Worm (Caenorhabditis elegans): ENCODE measurements around the gene mab-10.
A peak's percentile ranks its signal among the peaks of the same experiment; 100 is the strongest.

mab-10 gene

DNA sequence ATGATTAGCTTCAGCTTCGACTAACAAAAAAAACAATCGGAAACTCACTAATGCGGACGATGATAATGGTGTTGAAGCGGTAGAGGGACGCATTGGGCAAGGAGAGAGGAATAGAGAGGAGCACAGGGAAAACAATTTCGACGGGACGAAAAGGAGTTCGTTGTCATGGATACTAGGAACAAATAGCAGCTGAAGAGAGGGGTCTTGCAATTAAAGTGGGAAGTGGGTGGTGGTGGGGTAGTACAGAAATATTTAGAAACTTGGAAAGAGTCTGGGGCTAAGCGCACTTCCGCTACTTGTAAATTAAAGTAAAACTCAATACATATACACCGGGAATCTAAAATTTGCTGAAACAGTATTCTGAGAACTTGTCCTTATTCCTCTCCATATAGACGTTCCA lies 18.1 kb upstream of the mab-10 start, which contains the start of gene F59B10.2:
Gene F59B10.2, minus strand, starts transcription at position 101 of the 400 bp plus-strand sequence.
- TF ChIP-seq unc-98 (GFP tag; IDR thresholded peaks at IDR 0.05) (no peak), efl-3 (GFP tag; optimal IDR thresholded peaks at IDR 0.05) (no peak), ceh-8 (GFP tag; optimal IDR thresholded peaks at IDR 0.05) (no peak), fkh-8 (tag; optimal IDR thresholded peaks at IDR 0.05) (no peak), efl-1 (optimal IDR thresholded peaks at IDR 0.05) (no peak), efl-1 (GFP tag; optimal IDR thresholded peaks at IDR 0.05 in 1 of 2) (peak in 1 of 2 experiments; percentile 52)

DNA sequence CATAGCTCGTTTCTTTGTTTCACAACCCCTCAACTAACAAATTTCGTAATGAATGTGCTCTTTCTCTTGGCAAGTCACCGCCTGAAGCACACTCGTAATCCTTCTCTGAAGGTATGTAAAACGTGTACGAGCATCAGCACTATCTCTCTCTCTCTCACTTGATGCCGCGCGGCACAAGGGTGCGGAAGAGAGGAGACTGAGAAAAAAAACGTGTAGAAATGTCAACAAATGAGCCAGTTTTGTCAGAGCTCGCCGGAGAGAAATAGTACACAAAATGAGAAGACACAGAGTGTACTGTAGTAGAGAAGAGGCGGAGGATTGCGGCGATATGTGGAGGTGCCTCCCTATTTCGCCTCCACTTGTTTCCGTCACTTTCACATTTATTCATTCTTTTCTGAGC lies 17.6 kb upstream of the mab-10 start, which contains the start of gene F59B10.3:
Gene F59B10.3, plus strand, starts transcription at position 301 of the 400 bp plus-strand sequence.
- no peak for TF ChIP-seq zip-4 (GFP tag; optimal IDR thresholded peaks at IDR 0.05)
- no peak for TF ChIP-seq egl-27 (tag; optimal IDR thresholded peaks at IDR 0.05)
- TF ChIP-seq isw-1 (GFP tag; IDR thresholded peaks at IDR 0.05), result no peak
- TF ChIP-seq ceh-8 (GFP tag; optimal IDR thresholded peaks at IDR 0.05), result no peak
- no peak for TF ChIP-seq jun-1 (tag; optimal IDR thresholded peaks at IDR 0.05)
- no peak for TF ChIP-seq lin-15B (tag; optimal IDR thresholded peaks at IDR 0.05)
- no peak for TF ChIP-seq snpc-4 (tag; optimal IDR thresholded peaks at IDR 0.05)
- no peak for TF ChIP-seq unc-86 (tag; optimal IDR thresholded peaks at IDR 0.05)
- TF ChIP-seq sox-4 (tag; optimal IDR thresholded peaks at IDR 0.05), result no peak
- TF ChIP-seq egl-13 (tag; optimal IDR thresholded peaks at IDR 0.05), result no peak
- no peak for TF ChIP-seq alr-1 (tag; optimal IDR thresholded peaks at IDR 0.05; ENCODE audit: borderline replicate concordance)
- no peak for TF ChIP-seq fkh-4 (tag; optimal IDR thresholded peaks at IDR 0.05; ENCODE audit: borderline replicate concordance)
- no peak for TF ChIP-seq elt-2 (tag; optimal IDR thresholded peaks at IDR 0.05)
- no peak for TF ChIP-seq Y116A8C.19 (tag; optimal IDR thresholded peaks at IDR 0.05; ENCODE audit: borderline replicate concordance)
- no peak for TF ChIP-seq pqm-1 (tag; optimal IDR thresholded peaks at IDR 0.05)
- TF ChIP-seq fkh-10 (GFP tag; optimal IDR thresholded peaks at IDR 0.05), result no peak
- no peak for TF ChIP-seq mab-9 (GFP tag; IDR thresholded peaks at IDR 0.05)

DNA sequence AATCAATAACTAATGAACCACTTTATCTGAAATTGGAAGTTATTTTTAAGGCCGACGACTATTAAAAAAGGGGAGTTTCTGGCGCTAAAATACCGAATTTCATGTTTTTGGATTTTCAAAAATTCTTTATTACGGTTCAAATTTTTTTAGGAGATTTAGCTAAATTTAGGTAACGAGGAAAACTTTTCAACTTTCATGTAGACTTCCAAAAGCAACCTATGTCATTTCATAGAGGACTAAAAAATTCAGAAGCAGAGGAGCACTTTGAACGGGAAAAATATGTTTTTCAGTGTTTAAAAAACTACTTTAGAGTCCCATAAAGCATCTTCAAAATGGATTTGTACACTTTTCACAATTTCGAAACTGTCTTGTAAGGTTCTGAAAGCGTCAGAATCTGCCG lies 14.5 kb upstream of the mab-10 start:
- TF ChIP-seq unc-86 (tag; optimal IDR thresholded peaks at IDR 0.05), result no peak
- no peak for TF ChIP-seq lin-13 (GFP tag; optimal IDR thresholded peaks at IDR 0.05)
- no peak for TF ChIP-seq blmp-1 (tag; optimal IDR thresholded peaks at IDR 0.05)
- no peak for TF ChIP-seq jun-1 (tag; optimal IDR thresholded peaks at IDR 0.05)
- no peak for TF ChIP-seq fos-1 (tag; optimal IDR thresholded peaks at IDR 0.05)
- TF ChIP-seq fkh-4 (tag; optimal IDR thresholded peaks at IDR 0.05; ENCODE audit: borderline replicate concordance), result no peak
- no peak for TF ChIP-seq rnt-1 (tag; optimal IDR thresholded peaks at IDR 0.05)
- TF ChIP-seq ceh-88 (GFP tag; IDR thresholded peaks at IDR 0.05), result no peak
- TF ChIP-seq hpl-2 (GFP tag; optimal IDR thresholded peaks at IDR 0.05), result no peak
- no peak for TF ChIP-seq lin-39 (tag; optimal IDR thresholded peaks at IDR 0.05)
- TF ChIP-seq isw-1 (GFP tag; IDR thresholded peaks at IDR 0.05), result no peak
- TF ChIP-seq nhr-77 (tag; optimal IDR thresholded peaks at IDR 0.05), result no peak
- no peak for TF ChIP-seq mab-9 (GFP tag; IDR thresholded peaks at IDR 0.05)
- no peak for TF ChIP-seq pqm-1 (tag; optimal IDR thresholded peaks at IDR 0.05)
- TF ChIP-seq C34B4.2 (tag; optimal IDR thresholded peaks at IDR 0.05), result no peak

DNA sequence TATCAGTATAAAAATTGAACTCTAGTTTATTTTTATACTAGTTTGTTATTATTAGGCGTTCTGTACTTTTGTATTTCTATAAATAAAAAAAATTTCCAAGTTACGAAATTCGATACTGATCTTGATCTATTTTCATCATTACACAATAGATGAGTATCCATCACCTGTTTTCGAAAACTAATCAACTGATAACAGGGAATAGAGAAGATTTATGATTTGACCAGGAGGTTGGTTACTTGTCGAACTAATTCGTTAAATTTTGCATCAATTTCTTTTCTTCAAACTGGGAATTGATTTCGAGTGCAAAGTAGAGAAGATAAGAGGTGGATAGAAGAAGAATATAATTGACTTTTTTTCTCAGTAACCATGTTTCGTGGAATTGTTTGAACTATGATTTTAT lies 12.5 kb upstream of the mab-10 start:
- no peak for TF ChIP-seq snpc-4 (tag; optimal IDR thresholded peaks at IDR 0.05)
- no peak for TF ChIP-seq pag-3 (tag; optimal IDR thresholded peaks at IDR 0.05; ENCODE audit: borderline replicate concordance, insufficient read depth)
- TF ChIP-seq sox-4 (tag; optimal IDR thresholded peaks at IDR 0.05), result no peak
- TF ChIP-seq C16A3.4 (tag; optimal IDR thresholded peaks at IDR 0.05), result no peak
- TF ChIP-seq elt-2 (tag; optimal IDR thresholded peaks at IDR 0.05), result no peak
- no peak for TF ChIP-seq ceh-90 (tag; optimal IDR thresholded peaks at IDR 0.05)
- no peak for TF ChIP-seq ceh-8 (GFP tag; optimal IDR thresholded peaks at IDR 0.05)
- no peak for TF ChIP-seq lin-39 (tag; optimal IDR thresholded peaks at IDR 0.05)
- TF ChIP-seq ztf-4 (tag; optimal IDR thresholded peaks at IDR 0.05), result no peak
- no peak for TF ChIP-seq zip-4 (GFP tag; optimal IDR thresholded peaks at IDR 0.05)
- TF ChIP-seq fos-1 (tag; optimal IDR thresholded peaks at IDR 0.05), result no peak
- TF ChIP-seq sptf-1 (tag; optimal IDR thresholded peaks at IDR 0.05), result no peak
- no peak for TF ChIP-seq tlp-1 (tag; optimal IDR thresholded peaks at IDR 0.05)
- no peak for TF ChIP-seq nhr-84 (tag; optimal IDR thresholded peaks at IDR 0.05)
- peak; percentile 41 for TF ChIP-seq nhr-20 (tag; optimal IDR thresholded peaks at IDR 0.05)
- TF ChIP-seq egl-27 (tag; optimal IDR thresholded peaks at IDR 0.05), result no peak
- TF ChIP-seq skn-1 (tag; optimal IDR thresholded peaks at IDR 0.05), result no peak
- TF ChIP-seq dpl-1 (GFP tag; optimal IDR thresholded peaks at IDR 0.05), result no peak
- peak; percentile 78 for TF ChIP-seq nhr-85 (tag)
- TF ChIP-seq snu-23 (GFP tag; optimal IDR thresholded peaks at IDR 0.05), result peak; percentile 11
- no peak for TF ChIP-seq hpl-2 (GFP tag; optimal IDR thresholded peaks at IDR 0.05)
- TF ChIP-seq ceh-63 (GFP tag; optimal IDR thresholded peaks at IDR 0.05), result no peak
- no peak for TF ChIP-seq pqm-1 (tag; optimal IDR thresholded peaks at IDR 0.05)
- TF ChIP-seq efl-3 (GFP tag; optimal IDR thresholded peaks at IDR 0.05), result no peak
- peak in 1 of 2 experiments; percentile 22 for TF ChIP-seq lsy-2 (tag; optimal IDR thresholded peaks at IDR 0.05)
- no peak for TF ChIP-seq unc-86 (tag; optimal IDR thresholded peaks at IDR 0.05)
- no peak for TF ChIP-seq mep-1 (tag; optimal IDR thresholded peaks at IDR 0.05)
- TF ChIP-seq unc-98 (GFP tag; IDR thresholded peaks at IDR 0.05), result no peak

Measured in whole organism, L1 larva.